Fruit fly (Drosophila melanogaster): ENCODE data around the gene b.

Gene b

DNA sequence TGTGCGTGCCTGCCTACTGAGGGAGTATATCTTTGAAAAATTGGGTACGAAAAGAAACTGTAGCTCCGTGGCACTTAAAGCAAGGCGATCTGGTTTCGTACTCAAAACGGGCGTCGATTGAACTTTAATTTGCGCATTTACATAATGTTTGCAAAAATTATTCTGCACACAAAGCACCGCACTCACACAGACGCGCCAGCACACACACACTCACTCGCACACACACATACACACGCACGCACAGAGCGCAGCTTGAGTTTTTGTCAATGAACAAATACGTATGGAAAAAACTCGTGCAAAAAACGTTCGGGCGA lies 41.3 kb upstream of the b start (continued):
- TF ChIP-seq H15 (GFP tag; IDR thresholded peaks at IDR 0.05) (0 out of 3 replicates have a peak, but pooled peaks have one; percentile 19), chinmo (GFP tag; IDR thresholded peaks at IDR 0.05; ENCODE audit: partially characterized antibody) (peak; percentile 80; the same call in 2 of the 4 replicates), CG3726 (GFP tag; IDR thresholded peaks at IDR 0.05) (no peak), CG9215 (GFP tag; IDR thresholded peaks at IDR 0.05) (no peak), dati (GFP tag; IDR thresholded peaks at IDR 0.05) (no peak), CG3065 (GFP tag; optimal IDR thresholded peaks at IDR 0.05) (no peak), kni (GFP tag; optimal IDR thresholded peaks at IDR 0.05) (no peak), nom (GFP tag; optimal IDR thresholded peaks at IDR 0.05) (no peak), bab2 (GFP tag; optimal IDR thresholded peaks at IDR 0.05) (no peak), CG7745 (tag; optimal IDR thresholded peaks at IDR 0.05) (no peak), Optix (GFP tag; IDR thresholded peaks at IDR 0.05) (no peak; the same call in 2 of the 3 replicates), CG2199 (GFP tag; IDR thresholded peaks at IDR 0.05) (0 out of 3 replicates have a peak, but pooled peaks have one; percentile 22)

DNA sequence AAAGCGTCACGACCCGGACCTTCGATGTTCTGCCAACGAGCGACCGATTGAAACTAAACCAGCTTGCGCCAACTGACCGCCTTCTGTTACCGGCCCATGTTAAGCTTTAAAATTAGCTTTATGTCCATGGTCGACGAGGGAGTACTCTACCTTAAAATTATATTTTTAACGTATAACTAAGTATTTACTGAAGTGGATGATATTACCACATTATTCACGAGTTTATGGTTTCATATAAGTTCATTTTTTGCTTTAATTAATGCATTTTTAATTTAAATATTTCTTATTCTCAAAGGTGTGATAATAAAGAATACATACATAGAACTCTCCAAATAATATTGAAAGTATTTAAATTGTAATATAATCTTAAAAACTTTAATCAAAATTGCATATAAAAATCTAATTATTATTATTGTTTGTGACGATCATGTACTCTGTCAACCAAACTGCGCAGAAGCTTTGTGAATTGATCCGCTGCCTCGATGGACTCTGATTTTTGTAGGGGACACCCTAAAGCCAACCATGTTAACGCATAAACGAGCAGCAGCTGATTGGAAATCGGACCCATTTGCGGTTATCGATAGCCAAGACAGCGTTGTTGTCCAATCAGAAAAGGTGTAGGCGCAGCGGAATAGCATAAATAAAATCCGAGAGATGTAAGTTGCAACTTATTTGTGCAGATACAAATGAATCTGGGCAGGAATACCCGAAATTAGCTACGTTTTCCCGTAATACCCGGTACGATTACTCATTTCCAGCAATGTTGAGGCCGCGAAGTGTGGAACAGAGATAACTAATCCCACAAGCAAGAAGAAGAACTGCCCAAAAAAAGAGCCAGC lies 40.7 kb upstream of the b start, which contains the start of the genes CG9008 and p38b:
TSS of gene CG9008 (minus strand) at position 57 of the 839 bp plus-strand sequence.
TSS of gene p38b (plus strand) at position 581 of the 839 bp plus-strand sequence.
- TF ChIP-seq CG2120 (GFP tag; optimal IDR thresholded peaks at IDR 0.05) (peak; percentile 77), CG18599 (GFP tag; optimal IDR thresholded peaks at IDR 0.05) (peak; percentile 84), Aef1 (GFP tag; IDR thresholded peaks at IDR 0.05) (peak; percentile 63; the same call in 2 of the 3 replicates), CG15479 (GFP tag; optimal IDR thresholded peaks at IDR 0.05) (no peak), CG42726 (GFP tag; IDR thresholded peaks at IDR 0.05; ENCODE audit: partially characterized antibody) (0 out of 2 replicates have a peak, but pooled peaks have one; percentile 50), Rfx (GFP tag; IDR thresholded peaks at IDR 0.05) (peak; percentile 68), CG1602 (GFP tag; optimal IDR thresholded peaks at IDR 0.05) (peak; percentile 62), ken (GFP tag; IDR thresholded peaks at IDR 0.05) (0 out of 3 replicates have a peak, but pooled peaks have one; percentile 10), scrt (GFP tag; optimal IDR thresholded peaks at IDR 0.05) (peak; percentile 80), D (optimal IDR thresholded peaks at IDR 0.05) (no peak), D (GFP tag; optimal IDR thresholded peaks at IDR 0.05) (peak; percentile 74), emc (GFP tag; optimal IDR thresholded peaks at IDR 0.05) (no peak), wdn (GFP tag; IDR thresholded peaks at IDR 0.05) (0 out of 2 replicates have a peak, but pooled peaks have one; percentile 13), PHDP (tag; optimal IDR thresholded peaks at IDR 0.05) (peak; percentile 85), sr (GFP tag; IDR thresholded peaks at IDR 0.05) (peak; percentile 53; the same call in 2 of the 3 replicates), Asciz (GFP tag; optimal IDR thresholded peaks at IDR 0.05) (peak; percentile 73), CG13287 (GFP tag; IDR thresholded peaks at IDR 0.05; ENCODE audit: partially characterized antibody) (peak; percentile 43), CG6175 (GFP tag; IDR thresholded peaks at IDR 0.05) (peak; percentile 13; the same call in 1 of the 3 replicates), CG16815 (GFP tag; optimal IDR thresholded peaks at IDR 0.05) (peak; percentile 63), gsb (GFP tag; IDR thresholded peaks at IDR 0.05) (no peak), CG1647 (GFP tag; optimal IDR thresholded peaks at IDR 0.05) (no peak), danr (GFP tag; IDR thresholded peaks at IDR 0.05) (peak; percentile 9; the same call in 1 of the 2 replicates), CG12942 (GFP tag; optimal IDR thresholded peaks at IDR 0.05) (peak; percentile 46), CG32772 (GFP tag; IDR thresholded peaks at IDR 0.05) (peak; percentile 53; the same call in 1 of the 2 replicates), oc (tag; optimal IDR thresholded peaks at IDR 0.05) (no peak), Opbp (GFP tag; IDR thresholded peaks at IDR 0.05; ENCODE audit: partially characterized antibody) (peak; percentile 49; the same call in 1 of the 3 replicates), E2f2 (GFP tag; IDR thresholded peaks at IDR 0.05) (0 out of 2 replicates have a peak, but pooled peaks have one; percentile 24), CG2889 (GFP tag; IDR thresholded peaks at IDR 0.05) (0 out of 3 replicates have a peak, but pooled peaks have one; percentile 4), nmo (GFP tag; optimal IDR thresholded peaks at IDR 0.05) (peak; percentile 94), CG14710 (tag; optimal IDR thresholded peaks at IDR 0.05) (peak; percentile 85), grau (tag; optimal IDR thresholded peaks at IDR 0.05) (peak; percentile 90), Ssrp (tag; optimal IDR thresholded peaks at IDR 0.05) (peak; percentile 87), her (GFP tag; optimal IDR thresholded peaks at IDR 0.05) (peak; percentile 99), CG17186 (GFP tag; optimal IDR thresholded peaks at IDR 0.05) (peak; percentile 55), sug (tag; optimal IDR thresholded peaks at IDR 0.05) (peak; percentile 88), ems (GFP tag; optimal IDR thresholded peaks at IDR 0.05) (no peak)

All from whole organism, embryonic.